Worm (Caenorhabditis elegans): ENCODE measurements around the gene mdt-8.

The mdt-8 gene

ce11 chrII:11572944-11573343 is 39.3 kb upstream of the mdt-8 start, which contains the start of gene F54D5.2:
TSS of gene F54D5.2 (plus strand) at chrII:11573180.
- TF ChIP-seq dmd-4 (tag; optimal IDR thresholded peaks at IDR 0.05) = no peak

DNA sequence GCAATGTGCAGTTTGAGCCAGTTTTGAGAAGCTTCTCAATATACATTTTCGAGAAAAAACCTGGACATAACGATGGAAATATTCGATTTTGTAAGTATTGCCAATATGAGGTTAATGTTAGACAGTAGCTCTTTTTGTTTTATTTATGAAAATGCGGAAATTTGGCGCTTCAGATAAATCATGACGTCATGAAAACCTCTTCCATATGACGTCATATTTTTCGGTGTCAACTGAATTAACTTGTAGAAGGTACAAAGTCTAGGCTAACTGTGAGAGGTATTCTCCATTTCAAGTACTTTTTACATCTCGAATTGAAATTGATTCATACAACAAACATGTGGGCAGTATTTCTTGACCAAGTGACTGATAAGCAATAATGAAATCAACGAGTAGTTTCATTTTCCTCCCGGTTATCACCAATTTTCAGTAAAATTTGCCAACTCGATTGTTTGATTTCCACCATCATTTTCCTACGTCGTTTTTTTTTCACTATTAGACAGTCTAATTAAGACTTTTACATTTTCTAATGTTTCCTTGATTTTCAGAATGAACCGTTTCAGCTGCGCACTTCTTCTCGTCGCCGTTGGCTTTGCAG is 37.7 kb upstream of the mdt-8 start, which contains the start of gene F54D5.3:
TSS of gene F54D5.3 (plus strand) at position 546 of the 595 bp plus-strand sequence.
- TF ChIP-seq fos-1 (tag; optimal IDR thresholded peaks at IDR 0.05) = peak; percentile 87
- no peak for TF ChIP-seq sem-4 (tag; optimal IDR thresholded peaks at IDR 0.05)

- TF ChIP-seq mdl-1 (tag; optimal IDR thresholded peaks at IDR 0.05) (no peak), fos-1 (tag; optimal IDR thresholded peaks at IDR 0.05) (peak; percentile 82)
These were observed 35.7 kb upstream of the mdt-8 start, which contains the start of the genes F54D5.23 and F54D5.4 for ce11 chrII:11569213-11569868. TSS of gene F54D5.23 (minus strand) at chrII:11569287. TSS of gene F54D5.4 (plus strand) at chrII:11569818.

- TF ChIP-seq alr-1 (tag; optimal IDR thresholded peaks at IDR 0.05) (no peak), ama-1 (optimal IDR thresholded peaks at IDR 0.05) (no peak), zag-1 (tag; optimal IDR thresholded peaks at IDR 0.05) (no peak), nhr-6 (tag; optimal IDR thresholded peaks at IDR 0.05) (no peak), nhr-129 (tag; optimal IDR thresholded peaks at IDR 0.05) (no peak), egl-27 (tag; optimal IDR thresholded peaks at IDR 0.05) (no peak), fos-1 (tag; optimal IDR thresholded peaks at IDR 0.05) (no peak), ztf-4 (tag; optimal IDR thresholded peaks at IDR 0.05) (no peak), nhr-23 (tag; optimal IDR thresholded peaks at IDR 0.05) (no peak), C34F6.9 (tag; optimal IDR thresholded peaks at IDR 0.05) (no peak), lin-11 (tag; optimal IDR thresholded peaks at IDR 0.05) (no peak), snpc-4 (tag; optimal IDR thresholded peaks at IDR 0.05) (no peak), unc-55 (GFP tag; optimal IDR thresholded peaks at IDR 0.05) (no peak), nhr-77 (tag; optimal IDR thresholded peaks at IDR 0.05) (no peak)
These were observed 35.1 kb upstream of the mdt-8 start for ce11 chrII:11568670-11569069.

DNA sequence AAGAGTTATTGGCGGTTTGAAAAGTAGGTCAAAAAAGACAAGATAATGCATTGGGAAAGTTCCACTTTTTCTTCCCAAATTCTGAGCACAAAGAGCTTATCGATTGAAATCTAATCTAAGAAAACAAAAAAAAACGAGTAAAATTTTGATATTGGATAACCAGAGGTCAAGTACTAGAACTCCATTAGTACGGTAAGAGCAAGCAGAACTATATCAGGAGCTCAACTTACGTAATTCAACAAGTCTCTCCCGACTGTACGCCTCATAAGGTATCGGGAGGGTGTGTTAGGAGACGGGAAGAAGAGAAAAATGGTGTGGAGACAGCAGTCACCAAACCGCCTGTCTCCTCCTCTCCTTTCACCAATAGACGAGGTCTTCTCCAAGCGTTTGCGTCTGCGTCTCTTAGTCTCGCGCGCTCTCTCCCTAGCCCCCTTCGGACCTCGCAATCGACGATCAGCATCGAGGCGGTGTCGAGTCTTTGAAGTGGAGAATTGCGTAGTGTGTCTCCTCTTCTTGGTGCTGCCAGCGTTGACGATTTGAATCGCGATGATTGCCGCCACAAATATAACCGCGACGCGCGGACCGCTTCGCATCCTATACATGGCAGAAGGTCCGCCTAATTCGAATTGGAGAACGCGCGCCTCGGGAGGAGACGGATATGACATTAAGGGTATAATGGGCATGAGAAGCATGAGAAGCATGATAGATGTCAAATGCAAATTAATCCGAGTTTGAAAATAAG is 33.5 kb upstream of the mdt-8 start, which contains the start of gene F54D5.5:
TSS of gene F54D5.5 (minus strand) at position 51 of the 742 bp plus-strand sequence.
- TF ChIP-seq elt-1 (tag; optimal IDR thresholded peaks at IDR 0.05) (no peak), mdl-1 (tag; optimal IDR thresholded peaks at IDR 0.05) (no peak), lin-39 (tag; optimal IDR thresholded peaks at IDR 0.05) (peak; percentile 77), lin-11 (tag; optimal IDR thresholded peaks at IDR 0.05) (peak; percentile 33), alr-1 (tag; optimal IDR thresholded peaks at IDR 0.05) (no peak), peb-1 (tag; optimal IDR thresholded peaks at IDR 0.05) (no peak), nhr-237 (tag; optimal IDR thresholded peaks at IDR 0.05) (no peak), C34F6.9 (tag; optimal IDR thresholded peaks at IDR 0.05) (peak; percentile 7), sma-9 (GFP tag; optimal IDR thresholded peaks at IDR 0.05) (no peak), sma-9 (tag; optimal IDR thresholded peaks at IDR 0.05) (no peak), nhr-12 (tag; optimal IDR thresholded peaks at IDR 0.05) (no peak), ceh-82 (tag; optimal IDR thresholded peaks at IDR 0.05) (no peak), nhr-10 (tag; optimal IDR thresholded peaks at IDR 0.05) (no peak), crh-2 (tag; optimal IDR thresholded peaks at IDR 0.05) (no peak), unc-55 (GFP tag; optimal IDR thresholded peaks at IDR 0.05) (peak; percentile 34), mab-5 (tag; optimal IDR thresholded peaks at IDR 0.05) (peak; percentile 2), nhr-25 (tag; optimal IDR thresholded peaks at IDR 0.05) (no peak), ztf-11 (tag; optimal IDR thresholded peaks at IDR 0.05) (no peak), ztf-4 (tag; optimal IDR thresholded peaks at IDR 0.05) (no peak), nhr-129 (tag; optimal IDR thresholded peaks at IDR 0.05) (peak; percentile 54), F13H6.1 (tag; optimal IDR thresholded peaks at IDR 0.05) (peak; percentile 5), nhr-77 (tag; optimal IDR thresholded peaks at IDR 0.05) (no peak), unc-39 (tag; optimal IDR thresholded peaks at IDR 0.05) (no peak)

All from whole organism, L2 larva.